Worm (Caenorhabditis elegans): ENCODE results near the gene zip-5.
A peak's percentile ranks its signal among the peaks of the same experiment; 100 is the strongest.

The zip-5 gene

DNA sequence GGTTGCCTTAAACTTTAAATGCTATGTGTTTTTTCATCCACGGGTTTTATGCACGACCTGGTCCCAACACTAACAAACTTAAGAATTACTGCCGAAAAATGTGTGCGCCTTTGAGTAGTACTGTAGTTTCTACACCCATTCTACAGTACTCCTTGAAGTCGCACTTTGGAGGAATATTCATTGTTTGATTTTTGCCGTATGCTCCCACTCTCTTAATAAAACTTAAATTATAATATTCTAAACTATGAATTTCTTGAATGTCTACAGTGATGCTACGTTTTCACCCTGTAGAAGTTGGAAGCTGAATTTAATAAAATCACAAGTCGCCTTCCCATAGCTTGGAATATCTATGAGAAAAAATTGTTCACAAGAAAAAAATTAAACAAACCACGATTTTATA, 45.5 kb downstream of the zip-5 start:
- TF ChIP-seq ztf-25 (GFP tag; IDR thresholded peaks at IDR 0.05), result 0 out of 2 replicates have a peak, but pooled peaks have one; percentile 53
- no peak for TF ChIP-seq unc-62 (GFP tag; optimal IDR thresholded peaks at IDR 0.05)
- TF ChIP-seq nhr-179 (tag; optimal IDR thresholded peaks at IDR 0.05), result no peak
- TF ChIP-seq egl-18 (GFP tag; IDR thresholded peaks at IDR 0.05), result no peak
- TF ChIP-seq mcd-1 (GFP tag; IDR thresholded peaks at IDR 0.05), result no peak
- TF ChIP-seq tlf-1 (GFP tag; optimal IDR thresholded peaks at IDR 0.05), result peak; percentile 54
- no peak for TF ChIP-seq mxl-1 (tag; optimal IDR thresholded peaks at IDR 0.05)
- no peak for TF ChIP-seq ztf-28 (GFP tag; IDR thresholded peaks at IDR 0.05)
- TF ChIP-seq Y95B8A.8 (GFP tag; IDR thresholded peaks at IDR 0.05), result 0 out of 2 replicates have a peak, but pooled peaks have one; percentile 48
- no peak for TF ChIP-seq zim-3 (tag; optimal IDR thresholded peaks at IDR 0.05)
- TF ChIP-seq D2030.7 (GFP tag; IDR thresholded peaks at IDR 0.05), result peak; percentile 54; the same call in 1 of the 2 replicates
- TF ChIP-seq hmg-1.2 (GFP tag; IDR thresholded peaks at IDR 0.05), result peak; percentile 36; the same call in 1 of the 2 replicates
- TF ChIP-seq sdz-38 (tag; optimal IDR thresholded peaks at IDR 0.05), result no peak
- TF ChIP-seq F57A8.1 (GFP tag; optimal IDR thresholded peaks at IDR 0.05), result no peak
- TF ChIP-seq fkh-3 (tag; optimal IDR thresholded peaks at IDR 0.05), result no peak
- TF ChIP-seq lsl-1 (GFP tag; optimal IDR thresholded peaks at IDR 0.05), result peak; percentile 24
- no peak for TF ChIP-seq ztf-26 (tag; optimal IDR thresholded peaks at IDR 0.05)
- no peak for TF ChIP-seq gei-17 (GFP tag; optimal IDR thresholded peaks at IDR 0.05)
- no peak for TF ChIP-seq cebp-1 (GFP tag; IDR thresholded peaks at IDR 0.05)
- peak; percentile 17 for TF ChIP-seq cebp-1 (tag; optimal IDR thresholded peaks at IDR 0.05)
- peak; percentile 25 for TF ChIP-seq lin-54 (GFP tag; optimal IDR thresholded peaks at IDR 0.05)
- TF ChIP-seq aptf-2 (GFP tag; conservative IDR thresholded peaks at IDR 0.05), result no peak
- TF ChIP-seq Y53G8AR.9 (GFP tag; conservative IDR thresholded peaks at IDR 0.05), result peak; percentile 43; the same call in 1 of the 2 replicates
- no peak for TF ChIP-seq ceh-40 (GFP tag; IDR thresholded peaks at IDR 0.05)
- TF ChIP-seq ceh-91 (GFP tag; IDR thresholded peaks at IDR 0.05), result no peak
- no peak for TF ChIP-seq B0261.1 (tag; optimal IDR thresholded peaks at IDR 0.05)
- peak; percentile 29 for TF ChIP-seq F33H1.4 (GFP tag; IDR thresholded peaks at IDR 0.05)
- no peak for TF ChIP-seq him-1 (tag; optimal IDR thresholded peaks at IDR 0.05)
- TF ChIP-seq rpc-1 (optimal IDR thresholded peaks at IDR 0.05), result no peak
- no peak for TF ChIP-seq rpc-1 (tag; optimal IDR thresholded peaks at IDR 0.05)
- no peak for TF ChIP-seq ccch-3 (GFP tag; optimal IDR thresholded peaks at IDR 0.05)
- TF ChIP-seq rcor-1 (GFP tag; IDR thresholded peaks at IDR 0.05), result 0 out of 2 replicates have a peak, but pooled peaks have one; percentile 14
- TF ChIP-seq attf-5 (GFP tag; optimal IDR thresholded peaks at IDR 0.05), result no peak
- TF ChIP-seq F37B4.10 (GFP tag; IDR thresholded peaks at IDR 0.05), result no peak
- TF ChIP-seq cebp-2 (GFP tag; IDR thresholded peaks at IDR 0.05), result no peak
- no peak for TF ChIP-seq ZK185.1 (tag; optimal IDR thresholded peaks at IDR 0.05; ENCODE audit: poor library complexity, severe bottlenecking)
- no peak for TF ChIP-seq tbp1 (GFP tag; optimal IDR thresholded peaks at IDR 0.05)
- TF ChIP-seq ceh-100 (GFP tag; IDR thresholded peaks at IDR 0.05), result no peak
- no peak for TF ChIP-seq F55B11.4 (tag; optimal IDR thresholded peaks at IDR 0.05; ENCODE audit: borderline replicate concordance, insufficient read depth)
- TF ChIP-seq madf-6 (GFP tag; IDR thresholded peaks at IDR 0.05), result peak; percentile 75
- TF ChIP-seq mes-4 (tag; optimal IDR thresholded peaks at IDR 0.05), result no peak
- TF ChIP-seq ets-4 (GFP tag; optimal IDR thresholded peaks at IDR 0.05), result no peak
- TF ChIP-seq snpc-3.4 (tag; optimal IDR thresholded peaks at IDR 0.05), result no peak
- no peak for TF ChIP-seq T26A5.8 (tag; optimal IDR thresholded peaks at IDR 0.05)
- no peak for TF ChIP-seq T07F8.4 (tag; optimal IDR thresholded peaks at IDR 0.05)
- peak; percentile 63; the same call in 1 of the 2 replicates for TF ChIP-seq madf-3 (GFP tag; IDR thresholded peaks at IDR 0.05)
- TF ChIP-seq sea-2 (GFP tag; IDR thresholded peaks at IDR 0.05), result no peak
- peak; percentile 47; the same call in 1 of the 2 replicates for TF ChIP-seq B0336.3 (GFP tag; IDR thresholded peaks at IDR 0.05)
- peak; percentile 11 for TF ChIP-seq xnd-1 (tag; optimal IDR thresholded peaks at IDR 0.05)
- no peak for TF ChIP-seq hlh-12 (tag; optimal IDR thresholded peaks at IDR 0.05)
- TF ChIP-seq aptf-3 (GFP tag; IDR thresholded peaks at IDR 0.05), result no peak

Measured in whole organism, young adult.